Worm (Caenorhabditis elegans): ENCODE results near the gene ZK897.10.

The ZK897.10 gene

DNA sequence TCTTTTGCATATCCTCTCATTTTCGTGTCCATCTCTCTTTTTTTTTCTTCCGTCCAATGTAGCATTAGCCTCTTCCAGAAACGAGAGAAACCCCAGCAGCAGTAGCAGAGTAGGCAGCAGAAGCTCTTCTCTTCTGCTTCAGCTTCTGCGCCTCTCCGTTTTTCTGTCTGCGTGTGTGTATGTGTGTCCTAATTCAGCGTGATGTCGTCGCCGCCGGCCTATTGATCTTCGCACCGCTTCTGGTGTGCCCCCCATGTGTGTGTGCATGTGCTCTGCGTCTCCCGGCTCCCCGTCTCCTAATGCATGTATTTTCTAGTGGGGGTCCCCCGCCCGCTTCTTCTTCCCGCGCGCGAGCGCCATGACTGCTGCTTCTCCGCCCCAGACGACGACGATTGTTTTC, 6.3 kb downstream of the ZK897.10 start (continued):
- TF ChIP-seq ceh-48 (tag; optimal IDR thresholded peaks at IDR 0.05) (peak; percentile 81), unc-86 (tag; optimal IDR thresholded peaks at IDR 0.05) (peak; percentile 25), ceh-6 (GFP tag; optimal IDR thresholded peaks at IDR 0.05) (no peak), K09A11.1 (tag; optimal IDR thresholded peaks at IDR 0.05; ENCODE audit: insufficient read depth) (no peak), pha-2 (tag; optimal IDR thresholded peaks at IDR 0.05) (no peak), unc-3 (GFP tag; conservative IDR thresholded peaks at IDR 0.05) (no peak; the same call in 1 of the 2 replicates), unc-3 (tag; optimal IDR thresholded peaks at IDR 0.05) (peak; percentile 11), ceh-14 (tag; optimal IDR thresholded peaks at IDR 0.05) (peak; percentile 71), ceh-45 (GFP tag; IDR thresholded peaks at IDR 0.05) (0 out of 2 replicates have a peak, but pooled peaks have one; percentile 8), elt-4 (tag; optimal IDR thresholded peaks at IDR 0.05) (no peak), fax-1 (tag; optimal IDR thresholded peaks at IDR 0.05) (peak; percentile 67), ceh-18 (tag; optimal IDR thresholded peaks at IDR 0.05) (peak; percentile 72), syd-9 (tag; optimal IDR thresholded peaks at IDR 0.05) (peak; percentile 50), tbx-2 (tag; optimal IDR thresholded peaks at IDR 0.05) (peak; percentile 65), ceh-2 (tag; optimal IDR thresholded peaks at IDR 0.05) (no peak), Y22D7AL.16 (tag; optimal IDR thresholded peaks at IDR 0.05) (no peak)

- TF ChIP-seq unc-42 (tag; optimal IDR thresholded peaks at IDR 0.05) (peak; percentile 78), odd-2 (tag; optimal IDR thresholded peaks at IDR 0.05) (no peak)
Observed at ce11 chrIV:12773519-12773918, 8.4 kb downstream of the ZK897.10 start, which contains the start of gene unc-31. TSS of gene unc-31 (plus strand) at chrIV:12773867.

DNA sequence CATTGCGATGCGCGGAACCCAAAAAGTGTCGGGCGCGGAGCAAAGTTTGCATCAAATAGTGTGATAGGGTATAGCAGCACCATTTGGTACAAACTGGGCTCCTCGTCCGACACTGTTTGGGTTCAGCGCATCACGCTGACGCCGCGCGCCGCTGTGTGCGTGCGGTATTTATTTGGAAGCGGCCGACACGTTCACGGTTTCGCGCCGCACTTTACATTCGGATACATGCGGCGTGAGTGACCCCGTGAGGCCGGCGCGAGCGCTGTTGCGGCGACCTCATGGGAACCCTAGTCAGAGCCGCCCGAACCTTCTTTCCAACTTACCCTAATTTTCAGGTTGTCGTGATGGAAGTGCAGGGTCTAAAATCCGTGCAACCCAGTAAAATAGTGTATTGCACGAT, 15.8 kb downstream of the ZK897.10 start:
- no peak for TF ChIP-seq eyg-1 (tag; optimal IDR thresholded peaks at IDR 0.05)

DNA sequence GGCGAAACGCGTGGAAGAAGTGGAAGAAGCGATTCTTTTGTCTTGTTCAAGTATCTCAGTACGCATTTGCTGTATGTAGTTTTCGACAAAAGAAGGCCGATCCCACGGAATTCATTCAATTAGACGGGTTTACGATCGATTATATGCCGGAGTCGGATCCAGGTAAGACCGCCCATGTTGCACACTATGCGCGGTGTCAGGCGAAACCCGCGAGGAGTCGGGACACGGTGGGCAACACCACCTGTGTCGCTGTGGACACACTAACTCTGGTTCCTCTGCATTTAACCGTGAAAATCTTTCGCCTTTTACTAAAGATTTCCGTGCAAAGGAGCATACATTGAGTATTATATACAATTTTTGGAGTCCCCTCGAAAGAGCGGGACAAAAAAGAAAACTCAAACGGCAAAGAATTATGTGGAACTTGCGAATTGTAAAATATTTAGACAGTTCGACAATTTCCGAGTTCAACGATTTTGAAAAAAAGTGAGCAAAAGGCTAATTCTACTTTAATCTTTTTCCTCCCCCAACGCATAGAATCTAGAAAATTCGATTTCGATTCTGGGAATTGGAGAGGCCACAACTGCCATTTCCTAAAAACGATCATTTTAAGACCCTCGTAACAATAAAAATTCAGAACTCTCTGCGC, 16.8 kb downstream of the ZK897.10 start:
- no peak for TF ChIP-seq unc-55 (GFP tag; optimal IDR thresholded peaks at IDR 0.05)
- no peak for TF ChIP-seq elt-4 (tag; optimal IDR thresholded peaks at IDR 0.05)
- TF ChIP-seq pat-9 (tag; optimal IDR thresholded peaks at IDR 0.05), result no peak

DNA sequence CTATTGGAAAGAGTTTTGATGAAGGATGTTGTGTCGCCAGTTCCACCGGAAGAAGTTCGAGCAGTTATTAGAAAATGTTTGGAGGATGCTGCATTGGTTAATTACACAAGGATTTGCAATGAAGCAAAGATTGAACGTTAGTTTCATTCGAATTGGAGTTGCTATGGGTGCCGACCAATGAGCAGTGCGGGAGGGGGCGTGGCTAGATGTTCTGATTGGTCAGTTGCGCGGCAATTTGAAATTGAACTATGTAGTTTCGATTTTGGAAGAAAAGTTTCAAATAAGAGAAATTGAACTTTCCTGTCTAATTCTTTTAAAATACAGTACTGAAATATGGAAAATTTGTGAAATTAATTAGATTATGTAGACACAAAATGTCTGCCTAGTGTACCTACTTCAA, 18.0 kb downstream of the ZK897.10 start:
- no peak for TF ChIP-seq dmd-4 (tag; optimal IDR thresholded peaks at IDR 0.05; ENCODE audit: borderline replicate concordance)
- TF ChIP-seq nfya-1 (tag; optimal IDR thresholded peaks at IDR 0.05), result peak; percentile 61

DNA sequence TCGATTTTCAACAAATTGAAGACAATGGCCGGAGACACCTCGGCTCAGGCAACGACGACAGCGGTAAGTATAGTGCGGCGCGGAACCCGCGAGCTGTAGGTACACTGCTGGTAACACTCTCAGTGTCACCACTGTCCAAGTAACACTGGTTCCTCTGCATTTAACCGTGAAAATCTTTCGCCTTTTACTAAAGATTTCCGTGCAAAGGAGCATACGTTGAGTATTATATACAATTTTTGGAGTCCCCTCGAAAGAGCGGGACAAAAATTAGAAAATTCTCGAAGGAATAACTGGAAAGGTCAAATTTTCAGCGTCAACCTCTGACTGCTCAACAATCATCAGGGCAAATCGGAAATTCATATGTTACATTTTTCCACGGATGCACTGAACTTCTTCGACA, 20.8 kb downstream of the ZK897.10 start:
- TF ChIP-seq F13H6.1 (tag; optimal IDR thresholded peaks at IDR 0.05) (no peak), hlh-15 (tag; optimal IDR thresholded peaks at IDR 0.05) (no peak), fkh-6 (tag; optimal IDR thresholded peaks at IDR 0.05) (no peak)

- no peak for TF ChIP-seq tbx-7 (tag; optimal IDR thresholded peaks at IDR 0.05)
Observed at ce11 chrIV:12789088-12789487, 23.9 kb downstream of the ZK897.10 start, which contains the start of gene F07C6.3. TSS of gene F07C6.3 (plus strand) at chrIV:12789235.

- TF ChIP-seq ets-4 (tag; optimal IDR thresholded peaks at IDR 0.05) (no peak), ahr-1 (tag; optimal IDR thresholded peaks at IDR 0.05) (no peak), mec-3 (tag; optimal IDR thresholded peaks at IDR 0.05; ENCODE audit: borderline replicate concordance) (no peak), npax-4 (tag; optimal IDR thresholded peaks at IDR 0.05) (no peak), unc-86 (tag; optimal IDR thresholded peaks at IDR 0.05) (no peak), ceh-24 (tag; optimal IDR thresholded peaks at IDR 0.05) (no peak), unc-3 (GFP tag; conservative IDR thresholded peaks at IDR 0.05) (no peak), unc-3 (tag; optimal IDR thresholded peaks at IDR 0.05) (no peak), nhr-11 (tag; optimal IDR thresholded peaks at IDR 0.05) (no peak), ceh-19 (GFP tag; optimal IDR thresholded peaks at IDR 0.05) (no peak), ttx-3 (tag; optimal IDR thresholded peaks at IDR 0.05) (no peak), unc-42 (tag; optimal IDR thresholded peaks at IDR 0.05) (no peak), nhr-232 (tag; optimal IDR thresholded peaks at IDR 0.05) (no peak), ceh-31 (tag; optimal IDR thresholded peaks at IDR 0.05) (no peak), pag-3 (tag; optimal IDR thresholded peaks at IDR 0.05; ENCODE audit: borderline replicate concordance) (no peak), ceh-30 (tag; optimal IDR thresholded peaks at IDR 0.05) (no peak), ceh-34 (tag; optimal IDR thresholded peaks at IDR 0.05) (no peak)
Observed at ce11 chrIV:12790871-12791270, 25.7 kb downstream of the ZK897.10 start, which contains the start of gene F07C6.2. TSS of gene F07C6.2 (plus strand) at chrIV:12791171.
